Worm (Caenorhabditis elegans) whole organism, L4/young adult: Measurements from ENCODE around the gene skr-3.

Experiments
- W03F9.2 ChIP-seq: fragments of 150-350 bp; optimal IDR thresholded peaks from 2 replicates; lab custom pipeline; 2014; ENCODE audit warnings: missing biosample characterization, missing genetic modification characterization
- dao-5 ChIP-seq: sonication (generic microtip); optimal IDR thresholded peaks from 2 replicates; lab custom pipeline; 2016; ENCODE audit warnings: missing genotype, missing genetic modification characterization, moderate library complexity, missing compliant biosample characterization
- him-1 ChIP-seq: sonication (generic microtip); optimal IDR thresholded peaks from 2 replicates; lab custom pipeline; 2016; ENCODE audit warnings: missing genotype, missing genetic modification reagents, missing genetic modification characterization, missing compliant biosample characterization

ce11 chrV:16159594-16159993 is 38.7 kb downstream of the skr-3 start, which contains the start of gene F10A3.17:
- TF ChIP-seq him-1 (tag; lab: Kevin White, UChicago) = no peak
- no peak for TF ChIP-seq W03F9.2 (tag; lab: Kevin White, UChicago)
- TF ChIP-seq dao-5 (tag; lab: Kevin White, UChicago) = no peak
